Worm (Caenorhabditis elegans) whole organism, L4 larva: ENCODE measurements around the gene F31B9.3.

Experiments
- D1046.2 ChIP-seq: fragments of 200-800 bp; sonication (Bioruptor generic); IDR thresholded peaks from 2 replicates; pipeline ENCODE4 v1.3.6; 2022; ENCODE audit warnings: missing genetic modification characterization, missing compliant biosample characterization
- ZK337.2 ChIP-seq: fragments of 200-800 bp; sonication (Bioruptor generic); IDR thresholded peaks from 2 replicates; pipeline ENCODE4 v1.3.6; 2022; ENCODE audit warnings: missing genetic modification reagents, missing genetic modification characterization, missing compliant biosample characterization
- ceh-20 ChIP-seq: fragments of 200-800 bp; sonication (Bioruptor generic); IDR thresholded peaks from 2 replicates; pipeline ENCODE4 v1.3.6; 2022; ENCODE audit warnings: missing genetic modification reagents, missing genetic modification characterization, missing compliant biosample characterization
- ceh-28 ChIP-seq: fragments of 150-350 bp; optimal IDR thresholded peaks from 2 replicates; lab custom pipeline; 2014; ENCODE audit warnings: missing biosample characterization, missing genetic modification reagents, missing genetic modification characterization
- daf-12 ChIP-seq: fragments of 150-350 bp; optimal IDR thresholded peaks from 2 replicates; lab custom pipeline; 2014; ENCODE audit warnings: missing biosample characterization, missing genetic modification reagents, missing genetic modification characterization
- daf-16 ChIP-seq, 3 experiments: sonication (generic microtip); optimal IDR thresholded peaks; 2 replicates each; lab custom pipeline; 2016 to 2017; ENCODE audit warnings: missing genetic modification characterization in 3 of 3, missing genetic modification reagents in 3 of 3, mild to moderate bottlenecking in 2 of 3, missing compliant biosample characterization in 2 of 3, missing biosample characterization in 1 of 3, moderate library complexity in 1 of 3
- dpl-1 ChIP-seq: fragments of 150-350 bp; optimal IDR thresholded peaks from 2 replicates; lab custom pipeline; 2014; ENCODE audit warnings: missing biosample characterization, missing genetic modification reagents, missing genetic modification characterization
- gei-8 ChIP-seq: fragments of 200-800 bp; sonication (Bioruptor generic); optimal IDR thresholded peaks from 2 replicates; lab custom pipeline; 2018; ENCODE audit warnings: mild to moderate bottlenecking, missing genetic modification characterization, missing compliant biosample characterization
- hif-1 ChIP-seq, 2 experiments: sonication (generic microtip); optimal IDR thresholded peaks; 2 replicates each; lab custom pipeline; 2016 to 2017; ENCODE audit warnings: missing compliant biosample characterization in 2 of 2, missing genetic modification characterization in 2 of 2, missing genetic modification reagents in 2 of 2, missing genotype in 2 of 2, mild to moderate bottlenecking in 1 of 2
- lsy-2 ChIP-seq, 2 experiments: fragments of 150-350 bp in 1 of 2; sonication (generic microtip) in 1 of 2; optimal IDR thresholded peaks; 2 replicates each; lab custom pipeline; 2014 to 2017; ENCODE audit warnings: missing biosample characterization in 2 of 2, missing genetic modification characterization in 2 of 2
- mxl-2 ChIP-seq: fragments of 200-800 bp; sonication (Bioruptor generic); conservative IDR thresholded peaks from 2 replicates; pipeline ENCODE4 v1.3.6; 2022; ENCODE audit warnings: missing genetic modification reagents, missing genetic modification characterization, missing compliant biosample characterization
- nhr-102 ChIP-seq: sonication (generic microtip); optimal IDR thresholded peaks from 2 replicates; lab custom pipeline; 2016; ENCODE audit warnings: mild to moderate bottlenecking, missing genetic modification characterization, moderate library complexity, missing compliant biosample characterization
- nhr-111 ChIP-seq: fragments of 200-800 bp; sonication (Bioruptor generic); optimal IDR thresholded peaks from 2 replicates; lab custom pipeline; 2018; ENCODE audit warnings: mild to moderate bottlenecking, missing genetic modification characterization, missing compliant biosample characterization
- nhr-28 ChIP-seq: fragments of 150-350 bp; optimal IDR thresholded peaks from 2 replicates; lab custom pipeline; 2014; ENCODE audit warnings: missing biosample characterization, missing genetic modification characterization
- nhr-77 ChIP-seq: fragments of 150-350 bp; optimal IDR thresholded peaks from 2 replicates; lab custom pipeline; 2014; ENCODE audit warnings: missing biosample characterization, missing genetic modification characterization
- pqm-1 ChIP-seq: sonication (generic microtip); optimal IDR thresholded peaks from 2 replicates; lab custom pipeline; 2017; ENCODE audit warnings: missing biosample characterization, missing genetic modification characterization
- set-16 ChIP-seq: fragments of 200-800 bp; sonication (Bioruptor generic); IDR thresholded peaks from 2 replicates; pipeline ENCODE4 v1.3.6; 2022; ENCODE audit warnings: missing genetic modification reagents, missing genetic modification characterization, missing compliant biosample characterization
- snpc-4 ChIP-seq: fragments of 150-350 bp; optimal IDR thresholded peaks from 2 replicates; lab custom pipeline; 2014; ENCODE audit warnings: missing biosample characterization, missing genetic modification characterization
- tag-97 ChIP-seq: fragments of 200-800 bp; sonication (Bioruptor generic); IDR thresholded peaks from 2 replicates; pipeline ENCODE4 v1.3.6; 2022; ENCODE audit warnings: missing genetic modification characterization, missing compliant biosample characterization
- unc-130 ChIP-seq: sonication (generic microtip); optimal IDR thresholded peaks from 2 replicates; lab custom pipeline; 2016; ENCODE audit warnings: missing genetic modification reagents, missing genetic modification characterization, missing compliant biosample characterization
- unc-62 ChIP-seq, 3 experiments: fragments of 150-350 bp in 1 of 3; sonication (generic microtip); optimal IDR thresholded peaks in 2 of 3; peaks in 1 of 3; 1 replicate in 1 of 3; 2 replicates in 2 of 3; lab custom pipeline; 2014 to 2017; ENCODE audit warnings: missing biosample characterization in 3 of 3, missing genetic modification characterization in 3 of 3, missing genetic modification reagents in 3 of 3, missing genotype in 1 of 3

The F31B9.3 gene

DNA sequence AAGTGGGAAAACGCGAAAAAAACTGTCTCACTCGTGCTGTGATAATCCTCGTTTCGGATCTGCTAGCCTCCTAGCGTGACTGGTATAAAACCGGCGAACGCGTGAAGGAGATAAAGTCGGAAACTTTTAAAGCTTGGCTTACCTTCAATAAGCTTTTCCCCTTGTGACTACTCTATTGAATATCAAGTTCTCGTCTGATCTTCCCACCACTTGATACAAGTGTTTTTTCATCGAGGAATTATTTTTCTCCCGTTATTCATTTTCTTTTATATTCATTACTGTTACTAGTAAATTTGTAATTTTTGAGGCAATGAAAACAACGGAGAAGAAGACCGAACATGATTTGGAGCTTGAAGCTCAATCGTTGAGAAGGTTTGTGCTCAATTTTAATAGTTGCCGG lies 27.7 kb downstream of the F31B9.3 start, which contains the start of gene col-186:
TSS of gene col-186 (plus strand) at position 301 of the 400 bp plus-strand sequence.
- TF ChIP-seq unc-62 (GFP tag; optimal IDR thresholded peaks at IDR 0.05 in 1 of 2; lab: Kevin White, UChicago) (peak in 1 of 2 experiments; percentile 86), unc-62 (tag; optimal IDR thresholded peaks at IDR 0.05; lab: Kevin White, UChicago) (no peak), gei-8 (no peak)

DNA sequence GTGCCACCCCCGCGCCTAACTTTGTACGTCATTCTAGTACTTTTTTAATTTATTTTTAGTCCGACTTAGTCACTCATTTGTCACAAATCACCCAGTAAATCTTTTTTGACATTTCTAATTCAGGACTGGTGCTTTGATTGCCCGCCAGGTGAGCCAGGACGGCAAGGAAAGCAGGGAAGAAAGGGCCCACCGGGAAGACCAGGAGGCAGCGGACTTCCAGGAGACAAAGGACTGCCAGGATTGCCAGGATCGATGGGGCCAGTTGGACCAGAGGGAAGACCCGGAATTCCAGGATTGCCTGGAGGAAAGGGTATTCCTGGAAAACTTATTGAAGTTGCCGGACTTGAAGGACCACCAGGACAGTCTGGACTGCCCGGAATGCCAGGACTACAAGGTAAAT lies 29.5 kb downstream of the F31B9.3 start:
- TF ChIP-seq unc-62 (GFP tag; optimal IDR thresholded peaks at IDR 0.05 in 1 of 2; lab: Kevin White, UChicago) (no peak), unc-62 (tag; optimal IDR thresholded peaks at IDR 0.05; lab: Kevin White, UChicago) (no peak), set-16 (GFP tag; lab: Robert Waterston, UW) (peak; percentile 79)

DNA sequence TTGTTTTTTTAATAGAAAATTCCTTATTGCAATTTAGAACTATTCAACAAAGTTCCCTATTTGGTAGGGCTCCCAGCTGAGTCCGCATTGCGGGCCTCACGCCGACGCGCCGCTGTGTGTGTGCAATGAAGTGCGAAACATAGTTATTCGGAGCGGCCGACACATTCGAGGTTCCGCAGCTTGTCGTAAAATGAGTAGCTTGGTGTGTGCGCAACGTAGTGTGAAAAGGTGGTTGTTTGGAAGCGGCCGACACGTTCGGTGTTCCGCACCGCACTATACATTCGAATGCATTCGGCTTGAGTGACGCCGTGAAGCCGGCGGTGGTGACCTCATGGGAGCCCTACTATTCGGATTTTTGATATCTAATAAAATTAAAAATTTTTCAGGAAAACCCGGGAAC lies 30.1 kb downstream of the F31B9.3 start:
- TF ChIP-seq nhr-102 (tag; lab: Kevin White, UChicago), result no peak
- no peak for TF ChIP-seq snpc-4 (tag; lab: Kevin White, UChicago)
- TF ChIP-seq ceh-20 (GFP tag; lab: Robert Waterston, UW), result no peak
- no peak for TF ChIP-seq nhr-28 (tag; lab: Kevin White, UChicago)
- no peak for TF ChIP-seq hif-1 (tag; optimal IDR thresholded peaks at IDR 0.05; lab: Kevin White, UChicago)
- TF ChIP-seq tag-97, result no peak
- no peak for TF ChIP-seq daf-16 (GFP tag; optimal IDR thresholded peaks at IDR 0.05; lab: Kevin White, UChicago)
- TF ChIP-seq daf-16 (tag; optimal IDR thresholded peaks at IDR 0.05; lab: Kevin White, UChicago), result no peak
- no peak for TF ChIP-seq set-16 (GFP tag; lab: Robert Waterston, UW)
- no peak for TF ChIP-seq daf-12
- no peak for TF ChIP-seq pqm-1 (tag; lab: Kevin White, UChicago)
- no peak for TF ChIP-seq ZK337.2
- no peak for TF ChIP-seq nhr-77 (tag; lab: Kevin White, UChicago)
- no peak for TF ChIP-seq nhr-111

DNA sequence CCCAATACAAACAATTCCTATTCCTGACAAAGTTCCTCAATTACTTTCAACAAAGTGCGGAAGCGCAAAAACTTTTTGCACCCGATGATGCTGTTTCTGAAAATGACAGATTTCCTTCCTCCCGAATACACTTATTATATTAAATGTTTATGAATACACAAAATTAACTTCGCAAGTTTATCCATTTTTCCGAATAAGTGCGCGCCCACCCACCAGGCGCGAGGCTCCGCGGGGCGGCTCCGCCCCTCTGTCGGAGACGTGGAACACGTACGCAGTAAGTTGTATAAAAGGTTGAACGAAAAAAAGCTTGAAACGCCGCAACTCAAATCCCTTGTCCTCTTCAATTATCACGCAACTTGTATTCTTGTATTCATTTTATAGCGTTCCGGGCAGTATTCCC lies 35.2 kb downstream of the F31B9.3 start, which contains the start of gene C09G1.5:
TSS of gene C09G1.5 (plus strand) at position 301 of the 400 bp plus-strand sequence.
- TF ChIP-seq unc-130, result no peak
- TF ChIP-seq daf-16 (GFP tag; optimal IDR thresholded peaks at IDR 0.05; lab: Kevin White, UChicago), result no peak
- no peak for TF ChIP-seq daf-16 (tag; optimal IDR thresholded peaks at IDR 0.05; lab: Kevin White, UChicago)
- no peak for TF ChIP-seq D1046.2 (GFP tag; lab: Robert Waterston, UW)
- TF ChIP-seq unc-62 (GFP tag; optimal IDR thresholded peaks at IDR 0.05 in 1 of 2; lab: Kevin White, UChicago), result no peak
- TF ChIP-seq unc-62 (tag; optimal IDR thresholded peaks at IDR 0.05; lab: Kevin White, UChicago), result no peak
- no peak for TF ChIP-seq ceh-28
- TF ChIP-seq lsy-2 (tag; optimal IDR thresholded peaks at IDR 0.05; lab: Kevin White, UChicago), result no peak
- no peak for TF ChIP-seq mxl-2
- TF ChIP-seq dpl-1 (GFP tag; lab: Kevin White, UChicago), result no peak
